Worm (Caenorhabditis elegans) whole organism, L1 larva: ENCODE measurements around the gene mog-5.

Source experiments
- C04F5.9 ChIP-seq: sonication (generic microtip); optimal IDR thresholded peaks from 2 replicates; lab custom pipeline; 2016; ENCODE audit warnings: missing genetic modification characterization, missing compliant biosample characterization
- C16A3.4 ChIP-seq: fragments of 150-350 bp; optimal IDR thresholded peaks from 2 replicates; lab custom pipeline; 2014; ENCODE audit warnings: missing biosample characterization, missing genetic modification characterization
- C34B4.2 ChIP-seq: sonication (generic microtip); optimal IDR thresholded peaks from 2 replicates; lab custom pipeline; 2017; ENCODE audit warnings: mild to moderate bottlenecking, missing genetic modification characterization, missing compliant biosample characterization
- aly-2 ChIP-seq: fragments of 150-350 bp; optimal IDR thresholded peaks from 2 replicates; lab custom pipeline; 2014; ENCODE audit warnings: missing biosample characterization, missing genetic modification characterization
- blmp-1 ChIP-seq: fragments of 150-350 bp; optimal IDR thresholded peaks from 2 replicates; lab custom pipeline; 2014; ENCODE audit warnings: missing biosample characterization, missing genetic modification characterization
- ceh-88 ChIP-seq: fragments of 200-800 bp; sonication (Bioruptor generic); IDR thresholded peaks from 2 replicates; pipeline ENCODE4 v1.3.6; 2022; ENCODE audit warnings: missing genetic modification characterization, missing compliant biosample characterization
- dpl-1 ChIP-seq, 3 experiments: fragments of 150-350 bp in 2 of 3; sonication (generic microtip) in 1 of 3; optimal IDR thresholded peaks; 2 replicates each; lab custom pipeline; 2014 to 2017; ENCODE audit warnings: missing biosample characterization in 3 of 3, missing genetic modification characterization in 3 of 3, missing genetic modification reagents in 3 of 3
- efl-1 ChIP-seq, 4 experiments: fragments of 150-350 bp; optimal IDR thresholded peaks in 3 of 4; peaks in 1 of 4; 1 replicate in 1 of 4; 2 replicates in 3 of 4; lab custom pipeline; 2014; ENCODE audit warnings: missing biosample characterization in 2 of 4, missing genetic modification characterization in 2 of 4, missing genetic modification reagents in 2 of 4
- efl-3 ChIP-seq: fragments of 200-800 bp; sonication (Bioruptor generic); optimal IDR thresholded peaks from 2 replicates; lab custom pipeline; 2018; ENCODE audit warnings: mild to moderate bottlenecking, missing genetic modification characterization, missing compliant biosample characterization
- elt-2 ChIP-seq: sonication (generic microtip); optimal IDR thresholded peaks from 2 replicates; lab custom pipeline; 2016; ENCODE audit warnings: missing genetic modification characterization, mild to moderate bottlenecking, inconsistent platforms, missing compliant biosample characterization, missing genetic modification reagents
- ets-5 ChIP-seq: fragments of 200-800 bp; sonication (Bioruptor generic); IDR thresholded peaks from 2 replicates; pipeline ENCODE4 v1.3.6; 2022; ENCODE audit warnings: missing genetic modification characterization, missing compliant biosample characterization
- fkh-10 ChIP-seq: sonication (generic microtip); optimal IDR thresholded peaks from 2 replicates; lab custom pipeline; 2017; ENCODE audit warnings: missing biosample characterization, missing genetic modification reagents, missing genetic modification characterization
- fkh-8 ChIP-seq: sonication (generic microtip); optimal IDR thresholded peaks from 2 replicates; lab custom pipeline; 2016; ENCODE audit warnings: mild to moderate bottlenecking, missing genetic modification characterization, missing compliant biosample characterization
- grh-1 ChIP-seq: fragments of 200-800 bp; sonication (Bioruptor generic); IDR thresholded peaks from 2 replicates; pipeline ENCODE4 v1.3.6; 2022; ENCODE audit warnings: missing genetic modification reagents, missing genetic modification characterization, missing compliant biosample characterization
- hlh-17 ChIP-seq: fragments of 200-800 bp; sonication (Bioruptor generic); optimal IDR thresholded peaks from 2 replicates; lab custom pipeline; 2018; ENCODE audit warnings: missing genetic modification characterization, mild to moderate bottlenecking, missing compliant biosample characterization, moderate library complexity, borderline replicate concordance
- irx-1 ChIP-seq: sonication (generic microtip); optimal IDR thresholded peaks from 2 replicates; lab custom pipeline; 2016; ENCODE audit warnings: missing genetic modification characterization, missing compliant biosample characterization
- lin-14 ChIP-seq: fragments of 200-800 bp; sonication (Bioruptor generic); optimal IDR thresholded peaks from 2 replicates; lab custom pipeline; 2018; ENCODE audit warnings: mild to moderate bottlenecking, missing genetic modification characterization, moderate library complexity, missing compliant biosample characterization
- lin-35 ChIP-seq, 2 experiments: fragments of 150-350 bp; optimal IDR thresholded peaks; 2 replicates each; lab custom pipeline; 2014; ENCODE audit warnings: missing biosample characterization in 2 of 2, missing genetic modification characterization in 2 of 2, missing genetic modification reagents in 2 of 2
- lin-39 ChIP-seq: fragments of 150-350 bp; optimal IDR thresholded peaks from 2 replicates; lab custom pipeline; 2014; ENCODE audit warnings: missing biosample characterization, missing genetic modification reagents, missing genetic modification characterization
- lir-3 ChIP-seq: sonication (generic microtip); optimal IDR thresholded peaks from 2 replicates; lab custom pipeline; 2016; ENCODE audit warnings: mild to moderate bottlenecking, missing genetic modification characterization, moderate library complexity, missing compliant biosample characterization; ENCODE audit not compliant: poor library complexity
- lsy-2 ChIP-seq, 2 experiments: fragments of 150-350 bp; optimal IDR thresholded peaks; 2 replicates each; lab custom pipeline; 2014; ENCODE audit warnings: missing biosample characterization in 2 of 2, missing genetic modification characterization in 2 of 2
- mab-9 ChIP-seq: fragments of 200-800 bp; sonication (Bioruptor generic); IDR thresholded peaks from 2 replicates; pipeline ENCODE4 v1.3.6; 2022; ENCODE audit warnings: missing genetic modification reagents, missing genetic modification characterization, missing compliant biosample characterization
- mdl-1 ChIP-seq, 2 experiments: fragments of 150-350 bp; optimal IDR thresholded peaks; 2 replicates each; lab custom pipeline; 2014 to 2017; ENCODE audit warnings: missing biosample characterization in 2 of 2, missing genetic modification characterization in 2 of 2, inconsistent platforms in 1 of 2
- mef-2 ChIP-seq: fragments of 150-350 bp; optimal IDR thresholded peaks from 2 replicates; lab custom pipeline; 2014; ENCODE audit warnings: missing biosample characterization, missing genetic modification characterization
- mep-1 ChIP-seq: fragments of 150-350 bp; optimal IDR thresholded peaks from 2 replicates; lab custom pipeline; 2014; ENCODE audit warnings: missing biosample characterization, missing genetic modification characterization
- nhr-19 ChIP-seq: fragments of 200-800 bp; sonication (Bioruptor generic); conservative IDR thresholded peaks from 2 replicates; pipeline ENCODE4 v1.3.6; 2022; ENCODE audit warnings: missing genetic modification characterization, missing compliant biosample characterization
- nhr-20 ChIP-seq: sonication (generic microtip); optimal IDR thresholded peaks from 2 replicates; lab custom pipeline; 2016; ENCODE audit warnings: mild to moderate bottlenecking, missing genetic modification characterization, missing compliant biosample characterization
- nhr-47 ChIP-seq: sonication (generic microtip); optimal IDR thresholded peaks from 2 replicates; lab custom pipeline; 2016; ENCODE audit warnings: mild to moderate bottlenecking, missing genetic modification characterization, moderate library complexity, missing compliant biosample characterization
- nhr-71 ChIP-seq: sonication (generic microtip); optimal IDR thresholded peaks from 2 replicates; lab custom pipeline; 2016; ENCODE audit warnings: mild to moderate bottlenecking, missing genetic modification characterization, moderate library complexity, missing compliant biosample characterization
- nhr-77 ChIP-seq: fragments of 150-350 bp; optimal IDR thresholded peaks from 2 replicates; lab custom pipeline; 2014; ENCODE audit warnings: missing biosample characterization, missing genetic modification characterization
- nhr-85 ChIP-seq: sonication (generic microtip); peaks from one replicate; lab custom pipeline; 2016; ENCODE audit warnings: missing genetic modification characterization, inconsistent platforms, missing compliant biosample characterization
- nhr-90 ChIP-seq: sonication (generic microtip); optimal IDR thresholded peaks from 2 replicates; lab custom pipeline; 2016; ENCODE audit warnings: mild to moderate bottlenecking, missing genetic modification characterization, missing compliant biosample characterization; ENCODE audit not compliant: poor library complexity
- skn-1 ChIP-seq: fragments of 150-350 bp; optimal IDR thresholded peaks from 2 replicates; lab custom pipeline; 2014; ENCODE audit warnings: missing biosample characterization, missing genetic modification characterization
- snpc-4 ChIP-seq: fragments of 150-350 bp; optimal IDR thresholded peaks from 2 replicates; lab custom pipeline; 2014; ENCODE audit warnings: missing biosample characterization, missing genetic modification characterization
- snu-23 ChIP-seq: sonication (generic microtip); optimal IDR thresholded peaks from 2 replicates; lab custom pipeline; 2016; ENCODE audit warnings: missing genetic modification characterization, missing compliant biosample characterization
- sox-4 ChIP-seq: sonication (generic microtip); optimal IDR thresholded peaks from 2 replicates; lab custom pipeline; 2016; ENCODE audit warnings: missing genetic modification characterization, missing compliant biosample characterization
- sup-37 ChIP-seq: fragments of 200-800 bp; sonication (Bioruptor generic); optimal IDR thresholded peaks from 2 replicates; lab custom pipeline; 2018; ENCODE audit warnings: mild to moderate bottlenecking, missing genetic modification characterization, missing compliant biosample characterization
- tbx-2 ChIP-seq: sonication (generic microtip); optimal IDR thresholded peaks from 2 replicates; lab custom pipeline; 2016; ENCODE audit warnings: missing genetic modification characterization, missing compliant biosample characterization
- tlp-1 ChIP-seq: fragments of 150-350 bp; optimal IDR thresholded peaks from 2 replicates; lab custom pipeline; 2014; ENCODE audit warnings: missing biosample characterization, missing genetic modification characterization
- unc-130 ChIP-seq: fragments of 150-350 bp; optimal IDR thresholded peaks from 2 replicates; lab custom pipeline; 2017; ENCODE audit warnings: missing biosample characterization, missing genetic modification characterization, inconsistent platforms
- unc-30 ChIP-seq: sonication (generic microtip); optimal IDR thresholded peaks from 2 replicates; lab custom pipeline; 2017; ENCODE audit warnings: missing biosample characterization, missing genetic modification characterization
- unc-86 ChIP-seq: sonication (generic microtip); optimal IDR thresholded peaks from 2 replicates; lab custom pipeline; 2016; ENCODE audit warnings: missing genetic modification characterization, missing compliant biosample characterization
- vab-15 ChIP-seq: sonication (generic microtip); optimal IDR thresholded peaks from 2 replicates; lab custom pipeline; 2017; ENCODE audit warnings: missing genotype, mild to moderate bottlenecking, missing genetic modification characterization, missing compliant biosample characterization
- xbp-1 ChIP-seq: sonication (generic microtip); optimal IDR thresholded peaks from 2 replicates; lab custom pipeline; 2016; ENCODE audit warnings: missing genetic modification characterization, missing compliant biosample characterization
- zag-1 ChIP-seq: fragments of 150-350 bp; optimal IDR thresholded peaks from 2 replicates; lab custom pipeline; 2014; ENCODE audit warnings: missing biosample characterization, missing genetic modification characterization
- zip-4 ChIP-seq: fragments of 200-800 bp; sonication (Bioruptor generic); optimal IDR thresholded peaks from 2 replicates; lab custom pipeline; 2018; ENCODE audit warnings: mild to moderate bottlenecking, missing genetic modification characterization, moderate library complexity, missing compliant biosample characterization

mog-5 gene

ce11 chrII:5353642-5354041, 45.7 kb upstream of the mog-5 start:
- TF ChIP-seq elt-2 (tag; lab: Kevin White, UChicago), result peak; percentile 10
- TF ChIP-seq efl-1 (optimal IDR thresholded peaks at IDR 0.05; lab: Kevin White, UChicago), result no peak
- TF ChIP-seq efl-1 (GFP tag; optimal IDR thresholded peaks at IDR 0.05 in 1 of 2; lab: Kevin White, UChicago), result peak in 1 of 2 experiments; percentile 44
- TF ChIP-seq lsy-2 (tag; optimal IDR thresholded peaks at IDR 0.05; lab: Kevin White, UChicago), result no peak

ce11 chrII:5355384-5355783, 44.0 kb upstream of the mog-5 start, which contains the start of gene srg-69:
srg-69 (plus strand) TSS chrII:5355684.
- TF ChIP-seq ceh-88 (GFP tag; lab: Robert Waterston, UW) (no peak), nhr-20 (no peak), lsy-2 (tag; optimal IDR thresholded peaks at IDR 0.05; lab: Kevin White, UChicago) (no peak), mab-9 (GFP tag; lab: Robert Waterston, UW) (no peak), sup-37 (GFP tag; lab: Kevin White, UChicago) (no peak), lir-3 (tag; lab: Kevin White, UChicago) (no peak), irx-1 (tag; lab: Kevin White, UChicago) (no peak)

ce11 chrII:5358137-5358745, 41.1 kb upstream of the mog-5 start, which contains the start of the genes F09E5.11 and bmy-1:
F09E5.11 (minus strand) TSS chrII:5358187.
bmy-1 (plus strand) TSS chrII:5358695.
- TF ChIP-seq grh-1, result peak; percentile 66
- peak; percentile 64 for TF ChIP-seq unc-130
- TF ChIP-seq tbx-2, result peak; percentile 91
- peak; percentile 92 for TF ChIP-seq fkh-8
- TF ChIP-seq mdl-1 (tag; optimal IDR thresholded peaks at IDR 0.05; lab: Kevin White, UChicago), result peak in 1 of 2 experiments; percentile 26
- TF ChIP-seq vab-15 (tag; lab: Kevin White, UChicago), result peak; percentile 18
- TF ChIP-seq C16A3.4, result peak; percentile 89
- TF ChIP-seq nhr-71 (tag; lab: Kevin White, UChicago), result peak; percentile 94
- no peak for TF ChIP-seq efl-3 (GFP tag; lab: Kevin White, UChicago)
- peak; percentile 84 for TF ChIP-seq fkh-10 (GFP tag; lab: Kevin White, UChicago)
- TF ChIP-seq aly-2, result no peak
- no peak for TF ChIP-seq unc-30 (tag; lab: Kevin White, UChicago)
- TF ChIP-seq C04F5.9 (tag; lab: Kevin White, UChicago), result peak; percentile 60
- peak; percentile 53 for TF ChIP-seq mab-9 (GFP tag; lab: Robert Waterston, UW)
- TF ChIP-seq ets-5 (GFP tag; lab: Robert Waterston, UW), result no peak
- no peak for TF ChIP-seq mef-2 (tag; lab: Kevin White, UChicago)
- peak; percentile 1 for TF ChIP-seq blmp-1 (tag; lab: Kevin White, UChicago)
- TF ChIP-seq snpc-4, result peak; percentile 60
- TF ChIP-seq skn-1 (tag; lab: Kevin White, UChicago), result peak; percentile 84
- TF ChIP-seq C34B4.2 (tag; lab: Kevin White, UChicago), result no peak
- peak; percentile 91 for TF ChIP-seq lin-14 (GFP tag; lab: Kevin White, UChicago)
- peak; percentile 71 for TF ChIP-seq mep-1
- peak; percentile 85 for TF ChIP-seq unc-86
- peak; percentile 66 for TF ChIP-seq sox-4 (tag; lab: Kevin White, UChicago)
- TF ChIP-seq lin-39 (tag; lab: Kevin White, UChicago), result peak; percentile 55
- TF ChIP-seq nhr-85 (tag; lab: Kevin White, UChicago), result peak; percentile 91
- peak; percentile 44 for TF ChIP-seq sup-37 (GFP tag; lab: Kevin White, UChicago)
- peak; percentile 46 for TF ChIP-seq zip-4 (GFP tag; lab: Kevin White, UChicago)
- TF ChIP-seq tlp-1 (tag; lab: Kevin White, UChicago), result no peak
- peak; percentile 85 for TF ChIP-seq xbp-1 (tag; lab: Kevin White, UChicago)
- TF ChIP-seq lin-35 (GFP tag; optimal IDR thresholded peaks at IDR 0.05; lab: Kevin White, UChicago), result peak; percentile 74 to 79
- TF ChIP-seq hlh-17 (GFP tag; lab: Kevin White, UChicago), result no peak
- TF ChIP-seq nhr-47 (tag; lab: Kevin White, UChicago), result peak; percentile 91
- TF ChIP-seq snu-23 (GFP tag; lab: Kevin White, UChicago), result peak; percentile 84
- TF ChIP-seq zag-1 (tag; lab: Kevin White, UChicago), result no peak
- peak; percentile 61 to 76 (median 74) for TF ChIP-seq dpl-1 (GFP tag; optimal IDR thresholded peaks at IDR 0.05; lab: Kevin White, UChicago)
- peak; percentile 85 for TF ChIP-seq nhr-19 (GFP tag; lab: Robert Waterston, UW)
- TF ChIP-seq nhr-77 (tag; lab: Kevin White, UChicago), result peak; percentile 70
- TF ChIP-seq lsy-2 (tag; optimal IDR thresholded peaks at IDR 0.05; lab: Kevin White, UChicago), result peak; percentile 80 to 81
- TF ChIP-seq nhr-20, result peak; percentile 86
- TF ChIP-seq nhr-90 (tag; lab: Kevin White, UChicago), result peak; percentile 82
